Fruit fly (Drosophila melanogaster) whole organism, embryonic: ENCODE data around the gene TMEM216.

ENCODE experiments used
- Asciz ChIP-seq: fragments of 200-800 bp; sonication (Bioruptor generic); optimal IDR thresholded peaks from 2 replicates; lab custom pipeline; 2017; ENCODE audit warnings: missing biosample characterization, mild to moderate bottlenecking, missing genetic modification characterization, missing genetic modification reagents
- Awh ChIP-seq: fragments of 200-800 bp; sonication (Bioruptor generic); IDR thresholded peaks from 2 replicates; pipeline ENCODE4, ENCODE4 v1.3.6; 2022; ENCODE audit warnings: missing biosample characterization, missing genetic modification characterization
- CG10959 ChIP-seq: fragments of 200-800 bp; sonication (Bioruptor generic); IDR thresholded peaks from 2 replicates; pipeline ENCODE4 v1.3.6; 2022; ENCODE audit warnings: missing biosample characterization, missing genetic modification characterization
- CG11695 ChIP-seq: fragments of 200-800 bp; sonication (Bioruptor generic); IDR thresholded peaks from 3 replicates; pipeline ENCODE4 v1.3.6; 2022; ENCODE audit warnings: missing biosample characterization, missing genetic modification characterization
- CG11696 ChIP-seq: fragments of 200-800 bp; sonication (Bioruptor generic); IDR thresholded peaks from 2 replicates; pipeline ENCODE4 v1.3.6; 2022; ENCODE audit warnings: missing biosample characterization, missing genetic modification characterization
- CG12236 ChIP-seq: fragments of 200-800 bp; sonication (Bioruptor generic); optimal IDR thresholded peaks from 2 replicates; lab custom pipeline; 2016; ENCODE audit warnings: missing biosample characterization, missing genetic modification characterization
- CG12942 ChIP-seq: fragments of 200-800 bp; sonication (Bioruptor generic); optimal IDR thresholded peaks from 3 replicates; lab custom pipeline; 2016; ENCODE audit warnings: missing biosample characterization, missing genetic modification characterization
- CG14667 ChIP-seq: fragments of 200-800 bp; sonication (Bioruptor generic); IDR thresholded peaks from 2 replicates; pipeline ENCODE4 v1.3.6; 2022; ENCODE audit warnings: missing biosample characterization, missing genetic modification characterization
- CG15073 ChIP-seq: fragments of 200-800 bp; sonication (Bioruptor generic); optimal IDR thresholded peaks from 2 replicates; lab custom pipeline; 2016; ENCODE audit warnings: missing biosample characterization, missing genetic modification characterization
- CG1603 ChIP-seq: fragments of 200-800 bp; sonication (Bioruptor generic); optimal IDR thresholded peaks from 2 replicates; lab custom pipeline; 2019; ENCODE audit warnings: missing biosample characterization, mild to moderate bottlenecking, missing genetic modification characterization, moderate library complexity
- CG16779 ChIP-seq: fragments of 200-800 bp; sonication (Bioruptor generic); IDR thresholded peaks from 2 replicates; pipeline ENCODE4 v1.3.6; 2022; ENCODE audit warnings: missing biosample characterization, missing genetic modification characterization
- CG17359 ChIP-seq: fragments of 200-800 bp; sonication (Bioruptor generic); optimal IDR thresholded peaks from 3 replicates; lab custom pipeline; 2018; ENCODE audit warnings: missing biosample characterization, mild to moderate bottlenecking, missing genetic modification characterization, moderate library complexity
- CG2129 ChIP-seq: fragments of 200-800 bp; sonication (Bioruptor generic); IDR thresholded peaks from 2 replicates; pipeline ENCODE4 v1.3.6; 2022; ENCODE audit warnings: missing biosample characterization, missing genetic modification characterization; ENCODE audit not compliant: partially characterized antibody
- CG2202 ChIP-seq: fragments of 200-800 bp; sonication (Bioruptor generic); optimal IDR thresholded peaks from 2 replicates; lab custom pipeline; 2018; ENCODE audit warnings: missing biosample characterization, mild to moderate bottlenecking, missing genetic modification characterization
- CG2875 ChIP-seq: fragments of 200-800 bp; sonication (Bioruptor generic); optimal IDR thresholded peaks from 2 replicates; lab custom pipeline; 2017; ENCODE audit warnings: missing biosample characterization, mild to moderate bottlenecking, missing genetic modification characterization, missing genetic modification reagents
- CG31365 ChIP-seq: fragments of 200-800 bp; sonication (Bioruptor generic); optimal IDR thresholded peaks from 2 replicates; lab custom pipeline; 2018; ENCODE audit warnings: missing biosample characterization, mild to moderate bottlenecking, missing genetic modification characterization
- CG3281 ChIP-seq: fragments of 200-800 bp; sonication (Bioruptor generic); optimal IDR thresholded peaks from 3 replicates; lab custom pipeline; 2017; ENCODE audit warnings: missing biosample characterization, mild to moderate bottlenecking, missing genetic modification characterization
- CG7745 ChIP-seq: fragments of 200-800 bp; sonication (Bioruptor generic); optimal IDR thresholded peaks from 2 replicates; lab custom pipeline; 2018; ENCODE audit warnings: missing biosample characterization, mild to moderate bottlenecking, missing genetic modification characterization, moderate library complexity
- CG8478 ChIP-seq: fragments of >200 bp; optimal IDR thresholded peaks from 2 replicates; lab custom pipeline; 2018
- CG8924 ChIP-seq: fragments of 200-800 bp; optimal IDR thresholded peaks from 3 replicates; lab custom pipeline; 2019; ENCODE audit warnings: missing biosample characterization, mild to moderate bottlenecking, missing genetic modification characterization, moderate library complexity
- CG9609 ChIP-seq: fragments of 200-800 bp; sonication (Bioruptor generic); optimal IDR thresholded peaks from 3 replicates; lab custom pipeline; 2016; ENCODE audit warnings: missing biosample characterization, missing genetic modification characterization
- D19B ChIP-seq: fragments of 200-800 bp; sonication (Bioruptor generic); optimal IDR thresholded peaks from 2 replicates; lab custom pipeline; 2017; ENCODE audit warnings: missing biosample characterization, mild to moderate bottlenecking, missing genetic modification characterization
- Dll ChIP-seq: fragments of 200-800 bp; sonication (Bioruptor generic); IDR thresholded peaks from 4 replicates; pipeline ENCODE4 v1.3.6; 2022; ENCODE audit warnings: missing biosample characterization, missing genetic modification characterization; ENCODE audit not compliant: partially characterized antibody
- Dref ChIP-seq: fragments of 200-800 bp; sonication (Bioruptor generic); IDR thresholded peaks from 2 replicates; pipeline ENCODE4 v1.3.6; 2022; ENCODE audit warnings: missing biosample characterization, missing genetic modification characterization
- Fer3 ChIP-seq: fragments of 200-800 bp; sonication (Bioruptor generic); optimal IDR thresholded peaks from 2 replicates; lab custom pipeline; 2018; ENCODE audit warnings: missing biosample characterization, mild to moderate bottlenecking, missing genetic modification characterization, moderate library complexity
- H2.0 ChIP-seq: fragments of 200-800 bp; sonication (Bioruptor generic); IDR thresholded peaks from 2 replicates; pipeline ENCODE4 v1.3.6; 2022; ENCODE audit warnings: missing biosample characterization, missing genetic modification characterization
- Hand ChIP-seq: fragments of 200-800 bp; sonication (Bioruptor generic); optimal IDR thresholded peaks from 2 replicates; lab custom pipeline; 2017; ENCODE audit warnings: mild to moderate bottlenecking, missing biosample characterization, missing genetic modification reagents, missing genetic modification characterization
- HmgD ChIP-seq: fragments of 200-800 bp; sonication (Bioruptor generic); optimal IDR thresholded peaks from 3 replicates; lab custom pipeline; 2016; ENCODE audit warnings: missing biosample characterization, missing genetic modification characterization
- Sry-δ ChIP-seq: fragments of 200-800 bp; sonication (Bioruptor generic); optimal IDR thresholded peaks from 2 replicates; lab custom pipeline; 2016; ENCODE audit warnings: missing biosample characterization, missing genetic modification characterization
- Xbp1 ChIP-seq: fragments of 200-800 bp; sonication (Bioruptor generic); optimal IDR thresholded peaks from 3 replicates; lab custom pipeline; 2016; ENCODE audit warnings: missing biosample characterization, mild to moderate bottlenecking, missing genetic modification characterization
- bab2 ChIP-seq: fragments of 200-800 bp; sonication (Bioruptor generic); optimal IDR thresholded peaks from 2 replicates; lab custom pipeline; 2016; ENCODE audit warnings: missing biosample characterization, missing genetic modification characterization
- bsh ChIP-seq, 2 experiments: fragments of 200-800 bp; sonication (Bioruptor generic); optimal IDR thresholded peaks; 2 replicates each; lab custom pipeline; 2017 to 2018; ENCODE audit warnings: mild to moderate bottlenecking in 2 of 2, missing biosample characterization in 2 of 2, missing genetic modification characterization in 2 of 2, moderate library complexity in 1 of 2
- da ChIP-seq: fragments of 200-800 bp; sonication (Bioruptor generic); optimal IDR thresholded peaks from 2 replicates; lab custom pipeline; 2016; ENCODE audit warnings: missing biosample characterization, missing genetic modification characterization
- dm ChIP-seq: fragments of 200-800 bp; sonication (Bioruptor generic); optimal IDR thresholded peaks from 3 replicates; lab custom pipeline; 2016; ENCODE audit warnings: missing biosample characterization, missing genetic modification characterization
- dpn ChIP-seq, 2 experiments: fragments of 200-800 bp; sonication (Bioruptor generic); optimal IDR thresholded peaks; 3 replicates each; lab custom pipeline; 2016; ENCODE audit warnings: missing biosample characterization in 2 of 2, missing genetic modification characterization in 2 of 2
- eve ChIP-seq, 2 experiments: fragments of >200 bp; optimal IDR thresholded peaks; 2 replicates each; lab custom pipeline; 2017; ENCODE audit warnings: missing biosample characterization in 2 of 2, missing genetic modification characterization in 2 of 2
- ewg ChIP-seq: fragments of 200-800 bp; sonication (Bioruptor generic); optimal IDR thresholded peaks from 3 replicates; lab custom pipeline; 2017; ENCODE audit warnings: mild to moderate bottlenecking, missing biosample characterization, missing genetic modification reagents, missing genetic modification characterization
- fd102C ChIP-seq: fragments of 200-800 bp; sonication (Bioruptor generic); optimal IDR thresholded peaks from 2 replicates; lab custom pipeline; 2018; ENCODE audit warnings: missing biosample characterization, mild to moderate bottlenecking, missing genetic modification characterization, moderate library complexity
- fu2 ChIP-seq: fragments of 200-800 bp; sonication (Bioruptor generic); optimal IDR thresholded peaks from 2 replicates; lab custom pipeline; 2016; ENCODE audit warnings: missing biosample characterization, missing genetic modification characterization
- gsb ChIP-seq: fragments of 200-800 bp; sonication (Bioruptor generic); IDR thresholded peaks from 2 replicates; pipeline ENCODE4 v1.3.6; 2022; ENCODE audit warnings: missing biosample characterization, missing genetic modification characterization
- hbn ChIP-seq: fragments of 200-800 bp; sonication (Bioruptor generic); IDR thresholded peaks from 2 replicates; pipeline ENCODE4 v1.3.6; 2022; ENCODE audit warnings: missing biosample characterization, missing genetic modification characterization; ENCODE audit not compliant: partially characterized antibody
- hkb ChIP-seq, 2 experiments: fragments of 200-800 bp in 1 of 2; fragments of >200 bp in 1 of 2; sonication (Bioruptor generic) in 1 of 2; IDR thresholded peaks in 1 of 2; optimal IDR thresholded peaks in 1 of 2; 2 replicates each; pipeline versions ENCODE4 v1.3.6 to Lab custom; 2017 to 2022; ENCODE audit warnings: missing biosample characterization in 1 of 2, missing genetic modification characterization in 1 of 2
- ken ChIP-seq: fragments of 200-800 bp; sonication (Bioruptor generic); IDR thresholded peaks from 3 replicates; pipeline ENCODE4 v1.3.6; 2022; ENCODE audit warnings: missing biosample characterization, missing genetic modification characterization
- pnt ChIP-seq: fragments of 200-800 bp; sonication (Bioruptor generic); optimal IDR thresholded peaks from 3 replicates; lab custom pipeline; 2016; ENCODE audit warnings: missing biosample characterization, missing genetic modification characterization
- psq ChIP-seq: fragments of 200-800 bp; sonication (Bioruptor generic); optimal IDR thresholded peaks from 2 replicates; lab custom pipeline; 2017; ENCODE audit warnings: missing biosample characterization, missing genetic modification characterization
- sim ChIP-seq: fragments of 200-800 bp; sonication (Bioruptor generic); IDR thresholded peaks from 2 replicates; pipeline ENCODE4 v1.3.6; 2022; ENCODE audit warnings: missing biosample characterization, missing genetic modification characterization
- ssp ChIP-seq: fragments of 200-800 bp; sonication (Bioruptor generic); IDR thresholded peaks from 2 replicates; pipeline ENCODE4 v1.3.6; 2022; ENCODE audit warnings: missing biosample characterization, missing genetic modification characterization
- tx ChIP-seq: fragments of 200-800 bp; sonication (Bioruptor generic); optimal IDR thresholded peaks from 2 replicates; lab custom pipeline; 2016; ENCODE audit warnings: missing biosample characterization, missing genetic modification characterization
- vfl ChIP-seq: fragments of 200-800 bp; sonication (Bioruptor generic); optimal IDR thresholded peaks from 2 replicates; lab custom pipeline; 2016; ENCODE audit warnings: missing biosample characterization, missing genetic modification characterization
- vvl ChIP-seq: fragments of 200-800 bp; sonication (Bioruptor generic); IDR thresholded peaks from 2 replicates; pipeline ENCODE4 v1.3.6; 2022; ENCODE audit warnings: missing biosample characterization, missing genetic modification characterization
- wek ChIP-seq: fragments of 200-800 bp; sonication (Bioruptor generic); optimal IDR thresholded peaks from 3 replicates; lab custom pipeline; 2018; ENCODE audit warnings: missing biosample characterization, mild to moderate bottlenecking, missing genetic modification characterization, moderate library complexity

TMEM216 gene

dm6 chr3R:8746354-8746753 lies 30.3 kb downstream of the TMEM216 start (continued):
- TF ChIP-seq CG15073 (GFP tag; lab: Kevin White, UChicago) (no peak), Dll (GFP tag; lab: Robert Waterston, UW) (no peak), Hand (GFP tag; lab: Kevin White, UChicago) (no peak), CG8478 (no peak), sim (GFP tag; lab: Robert Waterston, UW) (peak; percentile 63; the same call in 1 of the 2 replicates), CG11695 (peak; percentile 57; the same call in 2 of the 3 replicates), pnt (GFP tag; lab: Kevin White, UChicago) (no peak), CG17359 (tag; lab: Kevin White, UChicago) (peak; percentile 67), CG2875 (GFP tag; lab: Kevin White, UChicago) (no peak), tx (no peak), CG8924 (tag; lab: Kevin White, UChicago) (peak; percentile 71), H2.0 (0 out of 2 replicates have a peak, but pooled peaks have one; percentile 30), Sry-δ (no peak), CG2129 (GFP tag; lab: Robert Waterston, UW) (no peak), CG7745 (tag; lab: Kevin White, UChicago) (no peak), vvl (GFP tag; lab: Robert Waterston, UW) (peak; percentile 73), Asciz (GFP tag; lab: Kevin White, UChicago) (peak; percentile 58), CG11696 (0 out of 2 replicates have a peak, but pooled peaks have one; percentile 44), ken (GFP tag; lab: Robert Waterston, UW) (no peak), HmgD (GFP tag; lab: Kevin White, UChicago) (no peak), CG12942 (peak; percentile 43), CG12236 (GFP tag; lab: Kevin White, UChicago) (no peak), fu2 (GFP tag; lab: Kevin White, UChicago) (no peak), fd102C (GFP tag; lab: Kevin White, UChicago) (peak; percentile 25), CG10959 (GFP tag; lab: Robert Waterston, UW) (peak; percentile 59; the same call in 1 of the 2 replicates), CG14667 (no peak), CG3281 (GFP tag; lab: Kevin White, UChicago) (peak; percentile 38), gsb (GFP tag; lab: Robert Waterston, UW) (no peak), bab2 (GFP tag; lab: Kevin White, UChicago) (peak; percentile 22), psq (GFP tag; lab: Kevin White, UChicago) (no peak), dpn (GFP tag; optimal IDR thresholded peaks at IDR 0.05; lab: Kevin White, UChicago) (peak in 1 of 2 experiments; percentile 63), hbn (GFP tag; lab: Robert Waterston, UW) (no peak), bsh (GFP tag; optimal IDR thresholded peaks at IDR 0.05; lab: Kevin White, UChicago) (peak in 1 of 2 experiments; percentile 75), vfl (no peak), ewg (GFP tag; lab: Kevin White, UChicago) (peak; percentile 33), da (no peak), Dref (GFP tag; lab: Robert Waterston, UW) (no peak), CG2202 (tag; lab: Kevin White, UChicago) (no peak), CG31365 (no peak), CG16779 (GFP tag; lab: Robert Waterston, UW) (no peak), Awh (peak; percentile 45; the same call in 1 of the 2 replicates), Xbp1 (GFP tag; lab: Kevin White, UChicago) (peak; percentile 66), D19B (GFP tag; lab: Kevin White, UChicago) (no peak), CG9609 (no peak), ssp (peak; percentile 30; the same call in 1 of the 2 replicates), dm (GFP tag; lab: Kevin White, UChicago) (no peak), hkb (optimal IDR thresholded peaks at IDR 0.05; lab: Kevin White, UChicago) (no peak), hkb (GFP tag; IDR thresholded peaks at IDR 0.05; lab: Robert Waterston, UW) (peak; percentile 79), eve (GFP tag; optimal IDR thresholded peaks at IDR 0.05; lab: Kevin White, UChicago) (peak in 1 of 2 experiments; percentile 84), wek (GFP tag; lab: Kevin White, UChicago) (no peak), Fer3 (tag; lab: Kevin White, UChicago) (peak; percentile 31), CG1603 (tag; lab: Kevin White, UChicago) (peak; percentile 35)
